Fruit fly (Drosophila melanogaster) whole organism, embryonic: ENCODE measurements around the gene yuri.

Experiments
- CG15269 ChIP-seq: fragments of 200-800 bp; sonication (Bioruptor generic); optimal IDR thresholded peaks from 2 replicates; lab custom pipeline; 2018; ENCODE audit warnings: missing biosample characterization, mild to moderate bottlenecking, missing genetic modification characterization, moderate library complexity
- CG8089 ChIP-seq: fragments of 200-800 bp; sonication (Bioruptor generic); optimal IDR thresholded peaks from 3 replicates; lab custom pipeline; 2016; ENCODE audit warnings: missing biosample characterization, missing genetic modification characterization
- fru ChIP-seq: fragments of >200 bp; optimal IDR thresholded peaks from 2 replicates; lab custom pipeline; 2017
- org-1 ChIP-seq: fragments of 200-800 bp; sonication (Bioruptor generic); optimal IDR thresholded peaks from 2 replicates; lab custom pipeline; 2017; ENCODE audit warnings: missing biosample characterization, missing genetic modification characterization

- TF ChIP-seq CG15269 (tag; lab: Kevin White, UChicago) (peak; percentile 23), CG8089 (no peak), org-1 (no peak), fru (no peak)
Measured at dm6 chr2L:15271757-15272589, 7.5 kb upstream of the yuri start, which contains the start of gene Cul3.
